Worm (Caenorhabditis elegans) whole organism, early embryonic: ENCODE measurements around the gene T07D1.3.
A peak's percentile ranks its signal among the peaks of the same experiment; 100 is the strongest.

Experiments
- B0310.2 ChIP-seq: sonication (generic microtip); optimal IDR thresholded peaks from 2 replicates; lab custom pipeline; 2016; ENCODE audit warnings: mild to moderate bottlenecking, missing genetic modification characterization, missing compliant biosample characterization
- F13C5.2 ChIP-seq: sonication (generic microtip); optimal IDR thresholded peaks from 2 replicates; lab custom pipeline; 2017; ENCODE audit warnings: mild to moderate bottlenecking, missing genetic modification characterization, inconsistent platforms, missing compliant biosample characterization
- aly-1 ChIP-seq: sonication (generic microtip); optimal IDR thresholded peaks from 2 replicates; lab custom pipeline; 2016; ENCODE audit warnings: missing genetic modification characterization, missing compliant biosample characterization
- ama-1 ChIP-seq: fragments of 150-350 bp; optimal IDR thresholded peaks from 2 replicates; lab custom pipeline; 2014
- ceh-13 ChIP-seq: fragments of 200-800 bp; sonication (Bioruptor generic); optimal IDR thresholded peaks from 2 replicates; lab custom pipeline; 2018; ENCODE audit warnings: mild to moderate bottlenecking, missing genetic modification characterization, missing compliant biosample characterization
- ceh-36 ChIP-seq: sonication (generic microtip); optimal IDR thresholded peaks from 2 replicates; lab custom pipeline; 2016; ENCODE audit warnings: missing genetic modification characterization, inconsistent platforms, missing compliant biosample characterization
- ets-7 ChIP-seq: sonication (generic microtip); optimal IDR thresholded peaks from 2 replicates; lab custom pipeline; 2016; ENCODE audit warnings: missing genotype, missing genetic modification characterization, missing compliant biosample characterization
- flt-1 ChIP-seq: fragments of 200-800 bp; sonication (Bioruptor generic); IDR thresholded peaks from 2 replicates; pipeline ENCODE4 v1.3.6; 2022; ENCODE audit warnings: missing genetic modification characterization, missing compliant biosample characterization
- hmbx-1 ChIP-seq: sonication (generic microtip); optimal IDR thresholded peaks from 2 replicates; lab custom pipeline; 2016; ENCODE audit warnings: mild to moderate bottlenecking, missing genetic modification characterization, missing compliant biosample characterization
- hmg-4 ChIP-seq: fragments of 200-800 bp; sonication (Bioruptor generic); optimal IDR thresholded peaks from 2 replicates; lab custom pipeline; 2018; ENCODE audit warnings: mild to moderate bottlenecking, missing genetic modification characterization, missing compliant biosample characterization
- hnd-1 ChIP-seq: sonication (generic microtip); optimal IDR thresholded peaks from 2 replicates; lab custom pipeline; 2016; ENCODE audit warnings: missing genetic modification characterization, missing compliant biosample characterization
- pes-1 ChIP-seq: fragments of 200-800 bp; sonication (Bioruptor generic); IDR thresholded peaks from 2 replicates; pipeline ENCODE4 v1.3.6; 2022; ENCODE audit warnings: missing genetic modification reagents, missing genetic modification characterization, missing compliant biosample characterization
- scrt-1 ChIP-seq: fragments of 200-800 bp; sonication (Bioruptor generic); IDR thresholded peaks from 2 replicates; pipeline ENCODE4 v1.3.6; 2022; ENCODE audit warnings: missing genetic modification characterization, missing compliant biosample characterization
- sea-1 ChIP-seq: fragments of 200-800 bp; sonication (Bioruptor generic); conservative IDR thresholded peaks from 2 replicates; pipeline ENCODE4 v1.3.6; 2022; ENCODE audit warnings: missing genetic modification characterization, missing compliant biosample characterization
- tbx-11 ChIP-seq: fragments of 200-800 bp; sonication (Bioruptor generic); IDR thresholded peaks from 2 replicates; pipeline ENCODE4 v1.3.6; 2022; ENCODE audit warnings: missing genetic modification characterization, missing compliant biosample characterization
- tbx-37 ChIP-seq: fragments of 200-800 bp; sonication (Bioruptor generic); conservative IDR thresholded peaks from 2 replicates; pipeline ENCODE4 v1.3.6; 2022; ENCODE audit warnings: missing genetic modification reagents, missing genetic modification characterization, missing compliant biosample characterization
- tra-4 ChIP-seq: sonication (generic microtip); optimal IDR thresholded peaks from 2 replicates; lab custom pipeline; 2017; ENCODE audit warnings: missing genetic modification characterization, missing compliant biosample characterization

The T07D1.3 gene

ce11 chrX:2452716-2453115, 9.5 kb upstream of the T07D1.3 start:
- TF ChIP-seq hmg-4 (GFP tag; lab: Kevin White, UChicago) (peak; percentile 63), flt-1 (GFP tag; lab: Robert Waterston, UW) (no peak), pes-1 (GFP tag; lab: Robert Waterston, UW) (0 out of 2 replicates have a peak, but pooled peaks have one; percentile 43), B0310.2 (tag; lab: Kevin White, UChicago) (no peak)

ce11 chrX:2452297-2452696, 9.1 kb upstream of the T07D1.3 start:
- no peak for TF ChIP-seq ceh-36 (tag; lab: Kevin White, UChicago)

- TF ChIP-seq pes-1 (GFP tag; lab: Robert Waterston, UW) (no peak), sea-1 (GFP tag; lab: Robert Waterston, UW) (no peak), ama-1 (lab: Kevin White, UChicago) (no peak), hmg-4 (GFP tag; lab: Kevin White, UChicago) (no peak), B0310.2 (tag; lab: Kevin White, UChicago) (no peak), tra-4 (tag; lab: Kevin White, UChicago) (no peak), ceh-36 (tag; lab: Kevin White, UChicago) (no peak), ets-7 (tag; lab: Kevin White, UChicago) (no peak), flt-1 (GFP tag; lab: Robert Waterston, UW) (no peak), aly-1 (tag; lab: Kevin White, UChicago) (no peak), scrt-1 (no peak), hmbx-1 (tag; lab: Kevin White, UChicago) (no peak), tbx-37 (GFP tag; lab: Robert Waterston, UW) (no peak), hnd-1 (no peak)
Measured at ce11 chrX:2450994-2451393, 7.8 kb upstream of the T07D1.3 start.

ce11 chrX:2447214-2447613, 4.0 kb upstream of the T07D1.3 start:
- peak; percentile 10 for TF ChIP-seq B0310.2 (tag; lab: Kevin White, UChicago)
- no peak for TF ChIP-seq aly-1 (tag; lab: Kevin White, UChicago)

- TF ChIP-seq flt-1 (GFP tag; lab: Robert Waterston, UW) = no peak
- no peak for TF ChIP-seq aly-1 (tag; lab: Kevin White, UChicago)
- no peak for TF ChIP-seq scrt-1
- no peak for TF ChIP-seq hnd-1
- TF ChIP-seq pes-1 (GFP tag; lab: Robert Waterston, UW) = no peak
- no peak for TF ChIP-seq F13C5.2 (tag; lab: Kevin White, UChicago)
Measured at ce11 chrX:2446185-2446584, 3.0 kb upstream of the T07D1.3 start.

- TF ChIP-seq tra-4 (tag; lab: Kevin White, UChicago) (no peak), F13C5.2 (tag; lab: Kevin White, UChicago) (no peak), hmbx-1 (tag; lab: Kevin White, UChicago) (no peak), ceh-13 (GFP tag; lab: Kevin White, UChicago) (no peak), hnd-1 (no peak), hmg-4 (GFP tag; lab: Kevin White, UChicago) (no peak), tbx-37 (GFP tag; lab: Robert Waterston, UW) (no peak), ceh-36 (tag; lab: Kevin White, UChicago) (no peak), ets-7 (tag; lab: Kevin White, UChicago) (no peak)
Measured at ce11 chrX:2441163-2441562, 2.0 kb downstream of the T07D1.3 start.

- TF ChIP-seq hmg-4 (GFP tag; lab: Kevin White, UChicago) = no peak
- TF ChIP-seq ceh-36 (tag; lab: Kevin White, UChicago) = no peak
- TF ChIP-seq ama-1 (lab: Kevin White, UChicago) = no peak
- no peak for TF ChIP-seq tra-4 (tag; lab: Kevin White, UChicago)
- no peak for TF ChIP-seq pes-1 (GFP tag; lab: Robert Waterston, UW)
- no peak for TF ChIP-seq hnd-1
- no peak for TF ChIP-seq B0310.2 (tag; lab: Kevin White, UChicago)
- TF ChIP-seq ceh-13 (GFP tag; lab: Kevin White, UChicago) = no peak
- no peak for TF ChIP-seq hmbx-1 (tag; lab: Kevin White, UChicago)
- no peak for TF ChIP-seq flt-1 (GFP tag; lab: Robert Waterston, UW)
- TF ChIP-seq scrt-1 = no peak
- TF ChIP-seq F13C5.2 (tag; lab: Kevin White, UChicago) = no peak
- no peak for TF ChIP-seq ets-7 (tag; lab: Kevin White, UChicago)
Measured at ce11 chrX:2439728-2440127, 3.5 kb downstream of the T07D1.3 start.

- no peak for TF ChIP-seq hnd-1
- no peak for TF ChIP-seq F13C5.2 (tag; lab: Kevin White, UChicago)
Measured at ce11 chrX:2439309-2439708, 3.9 kb downstream of the T07D1.3 start.

ce11 chrX:2438857-2439256, 4.3 kb downstream of the T07D1.3 start, which contains the start of gene gid-2:
Gene gid-2 (minus strand): TSS chrX:2438957.
- TF ChIP-seq hmg-4 (GFP tag; lab: Kevin White, UChicago) = no peak
- no peak for TF ChIP-seq ets-7 (tag; lab: Kevin White, UChicago)
- no peak for TF ChIP-seq ama-1 (lab: Kevin White, UChicago)
- no peak for TF ChIP-seq pes-1 (GFP tag; lab: Robert Waterston, UW)
- TF ChIP-seq F13C5.2 (tag; lab: Kevin White, UChicago) = no peak
- TF ChIP-seq sea-1 (GFP tag; lab: Robert Waterston, UW) = no peak
- TF ChIP-seq hnd-1 = no peak
- no peak for TF ChIP-seq tra-4 (tag; lab: Kevin White, UChicago)
- TF ChIP-seq scrt-1 = no peak
- no peak for TF ChIP-seq hmbx-1 (tag; lab: Kevin White, UChicago)
- TF ChIP-seq flt-1 (GFP tag; lab: Robert Waterston, UW) = no peak
- TF ChIP-seq tbx-37 (GFP tag; lab: Robert Waterston, UW) = no peak
- no peak for TF ChIP-seq ceh-13 (GFP tag; lab: Kevin White, UChicago)
- no peak for TF ChIP-seq B0310.2 (tag; lab: Kevin White, UChicago)
- TF ChIP-seq aly-1 (tag; lab: Kevin White, UChicago) = no peak
- TF ChIP-seq ceh-36 (tag; lab: Kevin White, UChicago) = no peak
- no peak for TF ChIP-seq tbx-11 (GFP tag; lab: Robert Waterston, UW)
